Fruit fly (Drosophila melanogaster): ENCODE measurements around the gene CG9231.

- peak; percentile 99 for TF ChIP-seq CG4496 (GFP tag; IDR thresholded peaks at IDR 0.05)
- peak; percentile 99 for TF ChIP-seq CG8159 (tag; optimal IDR thresholded peaks at IDR 0.05)
Observed at dm6 chr3L:19560695-19561246, 25.0 kb downstream of the CG9231 start.
